Fruit fly (Drosophila melanogaster) whole organism, embryonic: ENCODE measurements around the gene parvin.
A peak's percentile ranks its signal among the peaks of the same experiment; 100 is the strongest.

Experiments
- BtbVII ChIP-seq: fragments of 200-800 bp; sonication (Bioruptor generic); optimal IDR thresholded peaks from 3 replicates; lab custom pipeline; 2017; ENCODE audit warnings: missing biosample characterization, mild to moderate bottlenecking, missing genetic modification characterization
- CG10209 ChIP-seq: fragments of 200-800 bp; sonication (Bioruptor generic); optimal IDR thresholded peaks from 3 replicates; lab custom pipeline; 2017; ENCODE audit warnings: missing biosample characterization, mild to moderate bottlenecking, missing genetic modification characterization, missing genetic modification reagents
- CG10267 ChIP-seq: fragments of 200-800 bp; sonication (Bioruptor generic); optimal IDR thresholded peaks from 2 replicates; lab custom pipeline; 2018; ENCODE audit warnings: missing biosample characterization, mild to moderate bottlenecking, missing genetic modification characterization, moderate library complexity
- CG11560 ChIP-seq: fragments of 200-800 bp; sonication (Bioruptor generic); IDR thresholded peaks from 3 replicates; pipeline ENCODE4 v1.3.6; 2022; ENCODE audit warnings: missing biosample characterization, missing genetic modification characterization
- CG12071 ChIP-seq: fragments of 200-800 bp; sonication (Bioruptor generic); optimal IDR thresholded peaks from 3 replicates; lab custom pipeline; 2018; ENCODE audit warnings: missing biosample characterization, mild to moderate bottlenecking, missing genetic modification characterization
- CG1233 ChIP-seq: fragments of 200-800 bp; sonication (Bioruptor generic); optimal IDR thresholded peaks from 4 replicates; lab custom pipeline; 2018; ENCODE audit warnings: missing biosample characterization, mild to moderate bottlenecking, missing genetic modification characterization
- CG12391 ChIP-seq: fragments of 200-800 bp; sonication (Bioruptor generic); optimal IDR thresholded peaks from 3 replicates; lab custom pipeline; 2018; ENCODE audit warnings: missing biosample characterization, mild to moderate bottlenecking, missing genetic modification characterization, moderate library complexity
- CG13894 ChIP-seq: fragments of 200-800 bp; sonication (Bioruptor generic); optimal IDR thresholded peaks from 3 replicates; lab custom pipeline; 2018; ENCODE audit warnings: missing biosample characterization, mild to moderate bottlenecking, missing genetic modification characterization, moderate library complexity
- CG1529 ChIP-seq: fragments of 200-800 bp; sonication (Bioruptor generic); optimal IDR thresholded peaks from 3 replicates; lab custom pipeline; 2018; ENCODE audit warnings: missing biosample characterization, missing genetic modification characterization
- CG1647 ChIP-seq: fragments of 200-800 bp; sonication (Bioruptor generic); optimal IDR thresholded peaks from 3 replicates; lab custom pipeline; 2016; ENCODE audit warnings: missing biosample characterization, missing genetic modification characterization
- CG17328 ChIP-seq: fragments of 200-800 bp; sonication (Bioruptor generic); IDR thresholded peaks from 2 replicates; pipeline ENCODE4 v1.3.6; 2022; ENCODE audit warnings: missing biosample characterization, missing genetic modification characterization
- CG17612 ChIP-seq: fragments of 200-800 bp; sonication (Bioruptor generic); IDR thresholded peaks from 2 replicates; pipeline ENCODE4 v1.3.6; 2022; ENCODE audit warnings: missing biosample characterization, missing genetic modification characterization
- CG18764 ChIP-seq: fragments of 200-800 bp; sonication (Bioruptor generic); optimal IDR thresholded peaks from 3 replicates; lab custom pipeline; 2016; ENCODE audit warnings: missing biosample characterization, missing genetic modification characterization
- CG2199 ChIP-seq: fragments of 200-800 bp; sonication (Bioruptor generic); IDR thresholded peaks from 3 replicates; pipeline ENCODE4 v1.3.6; 2022; ENCODE audit warnings: missing biosample characterization, missing genetic modification characterization
- CG2712 ChIP-seq: fragments of 200-800 bp; optimal IDR thresholded peaks from 3 replicates; lab custom pipeline; 2019; ENCODE audit warnings: missing biosample characterization, mild to moderate bottlenecking, missing genetic modification characterization, moderate library complexity
- CG31388 ChIP-seq: fragments of 200-800 bp; sonication (Bioruptor generic); optimal IDR thresholded peaks from 2 replicates; lab custom pipeline; 2016; ENCODE audit warnings: missing biosample characterization, missing genetic modification characterization
- CG6175 ChIP-seq: fragments of 200-800 bp; sonication (Bioruptor generic); IDR thresholded peaks from 3 replicates; pipeline ENCODE4 v1.3.6; 2022; ENCODE audit warnings: missing biosample characterization, missing genetic modification characterization
- CG6813 ChIP-seq: fragments of 200-800 bp; sonication (Bioruptor generic); optimal IDR thresholded peaks from 2 replicates; lab custom pipeline; 2017; ENCODE audit warnings: missing biosample characterization, missing genetic modification characterization, mild to moderate bottlenecking, moderate library complexity, missing genetic modification reagents
- CG9932 ChIP-seq: fragments of 200-800 bp; sonication (Bioruptor generic); IDR thresholded peaks from 2 replicates; pipeline ENCODE4 v1.3.6; 2022; ENCODE audit warnings: missing biosample characterization, missing genetic modification characterization
- Camta ChIP-seq: fragments of 200-800 bp; sonication (Bioruptor generic); optimal IDR thresholded peaks from 2 replicates; lab custom pipeline; 2016; ENCODE audit warnings: missing biosample characterization, missing genetic modification characterization
- D ChIP-seq, 2 experiments: fragments of 200-800 bp in 1 of 2; fragments of >200 bp in 1 of 2; sonication (Bioruptor generic) in 1 of 2; optimal IDR thresholded peaks; 2 replicates in 1 of 2; 3 replicates in 1 of 2; lab custom pipeline; 2017; ENCODE audit warnings: mild to moderate bottlenecking in 1 of 2, missing biosample characterization in 1 of 2, missing genetic modification characterization in 1 of 2, missing genetic modification reagents in 1 of 2
- Dfd ChIP-seq, 2 experiments: fragments of >200 bp; optimal IDR thresholded peaks; 2 replicates each; lab custom pipeline; 2017; ENCODE audit warnings: missing biosample characterization in 2 of 2, missing genetic modification characterization in 2 of 2
- Dip2 ChIP-seq: fragments of 200-800 bp; sonication (Bioruptor generic); IDR thresholded peaks from 2 replicates; pipeline ENCODE4 v1.3.6; 2022; ENCODE audit warnings: missing biosample characterization, missing genetic modification characterization
- Doc2 ChIP-seq: fragments of 200-800 bp; sonication (Bioruptor generic); IDR thresholded peaks from 2 replicates; pipeline ENCODE4 v1.3.6; 2022; ENCODE audit warnings: missing biosample characterization, missing genetic modification characterization
- E2f2 ChIP-seq: fragments of 200-800 bp; sonication (Bioruptor generic); IDR thresholded peaks from 2 replicates; pipeline ENCODE4 v1.3.6; 2022; ENCODE audit warnings: missing biosample characterization, missing genetic modification characterization
- Hand ChIP-seq: fragments of 200-800 bp; sonication (Bioruptor generic); optimal IDR thresholded peaks from 2 replicates; lab custom pipeline; 2017; ENCODE audit warnings: mild to moderate bottlenecking, missing biosample characterization, missing genetic modification reagents, missing genetic modification characterization
- Sox100B ChIP-seq: fragments of 200-800 bp; sonication (Bioruptor generic); optimal IDR thresholded peaks from 3 replicates; lab custom pipeline; 2018; ENCODE audit warnings: missing biosample characterization, mild to moderate bottlenecking, missing genetic modification characterization
- Usf ChIP-seq: fragments of 200-800 bp; sonication (Bioruptor generic); optimal IDR thresholded peaks from 2 replicates; lab custom pipeline; 2017; ENCODE audit warnings: missing genotype, missing biosample characterization, missing genetic modification characterization
- Xbp1 ChIP-seq: fragments of 200-800 bp; sonication (Bioruptor generic); optimal IDR thresholded peaks from 3 replicates; lab custom pipeline; 2016; ENCODE audit warnings: missing biosample characterization, mild to moderate bottlenecking, missing genetic modification characterization
- Xrp1 ChIP-seq: fragments of 200-800 bp; sonication (Bioruptor generic); IDR thresholded peaks from 2 replicates; pipeline ENCODE4 v1.3.6; 2022; ENCODE audit warnings: missing biosample characterization, missing genetic modification characterization
- ab ChIP-seq: fragments of 200-800 bp; sonication (Bioruptor generic); optimal IDR thresholded peaks from 2 replicates; lab custom pipeline; 2016; ENCODE audit warnings: missing biosample characterization, missing genetic modification characterization
- amos ChIP-seq: fragments of 200-800 bp; sonication (Bioruptor generic); IDR thresholded peaks from 2 replicates; pipeline ENCODE4 v1.3.6; 2022; ENCODE audit warnings: missing biosample characterization, missing genetic modification characterization; ENCODE audit not compliant: partially characterized antibody
- cad ChIP-seq: fragments of >200 bp; optimal IDR thresholded peaks from 2 replicates; lab custom pipeline; 2017; ENCODE audit warnings: missing biosample characterization, missing genetic modification characterization
- dan ChIP-seq: fragments of 200-800 bp; sonication (Bioruptor generic); IDR thresholded peaks from 2 replicates; pipeline ENCODE4 v1.3.6; 2022; ENCODE audit warnings: missing biosample characterization, missing genetic modification characterization
- dmrt11E ChIP-seq: fragments of 200-800 bp; sonication (Bioruptor generic); optimal IDR thresholded peaks from 3 replicates; lab custom pipeline; 2018; ENCODE audit warnings: missing biosample characterization, mild to moderate bottlenecking, missing genetic modification characterization, moderate library complexity
- dysf ChIP-seq: fragments of 200-800 bp; sonication (Bioruptor generic); IDR thresholded peaks from 3 replicates; pipeline ENCODE4 v1.3.6; 2022; ENCODE audit warnings: missing biosample characterization, missing genetic modification characterization
- grn ChIP-seq: fragments of 200-800 bp; sonication (Bioruptor generic); optimal IDR thresholded peaks from 3 replicates; lab custom pipeline; 2017; ENCODE audit warnings: missing biosample characterization, missing genetic modification characterization
- hbn ChIP-seq: fragments of 200-800 bp; sonication (Bioruptor generic); IDR thresholded peaks from 2 replicates; pipeline ENCODE4 v1.3.6; 2022; ENCODE audit warnings: missing biosample characterization, missing genetic modification characterization; ENCODE audit not compliant: partially characterized antibody
- hth ChIP-seq: fragments of >200 bp; optimal IDR thresholded peaks from 2 replicates; lab custom pipeline; 2017; ENCODE audit warnings: inconsistent platforms
- kah ChIP-seq: fragments of 200-800 bp; sonication (Bioruptor generic); optimal IDR thresholded peaks from 2 replicates; lab custom pipeline; 2018; ENCODE audit warnings: missing biosample characterization, mild to moderate bottlenecking, missing genetic modification characterization
- oc ChIP-seq: fragments of 200-800 bp; sonication (Bioruptor generic); optimal IDR thresholded peaks from 2 replicates; lab custom pipeline; 2018; ENCODE audit warnings: missing biosample characterization, mild to moderate bottlenecking, missing genetic modification characterization, moderate library complexity
- pb ChIP-seq: fragments of 200-800 bp; sonication (Bioruptor generic); optimal IDR thresholded peaks from 3 replicates; lab custom pipeline; 2016; ENCODE audit warnings: missing biosample characterization, missing genetic modification characterization
- row ChIP-seq: fragments of 200-800 bp; sonication (Bioruptor generic); IDR thresholded peaks from 3 replicates; pipeline ENCODE4 v1.3.6; 2022; ENCODE audit warnings: missing biosample characterization, missing genetic modification characterization
- tll ChIP-seq, 2 experiments: fragments of 200-800 bp in 1 of 2; fragments of >200 bp in 1 of 2; sonication (Bioruptor generic) in 1 of 2; optimal IDR thresholded peaks; 2 replicates each; lab custom pipeline; 2017 to 2019; ENCODE audit warnings: missing biosample characterization in 2 of 2, missing genetic modification characterization in 2 of 2, mild to moderate bottlenecking in 1 of 2, moderate library complexity in 1 of 2
- ttk ChIP-seq: fragments of 200-800 bp; sonication (Bioruptor generic); IDR thresholded peaks from 2 replicates; pipeline ENCODE4 v2.1.2; 2022; ENCODE audit warnings: missing biosample characterization, missing genetic modification characterization
- twi ChIP-seq: fragments of 200-800 bp; optimal IDR thresholded peaks from 2 replicates; lab custom pipeline; 2019; ENCODE audit warnings: missing biosample characterization, mild to moderate bottlenecking, missing genetic modification characterization, moderate library complexity
- vfl ChIP-seq: fragments of 200-800 bp; sonication (Bioruptor generic); optimal IDR thresholded peaks from 2 replicates; lab custom pipeline; 2016; ENCODE audit warnings: missing biosample characterization, missing genetic modification characterization
- wek ChIP-seq: fragments of 200-800 bp; sonication (Bioruptor generic); optimal IDR thresholded peaks from 3 replicates; lab custom pipeline; 2018; ENCODE audit warnings: missing biosample characterization, mild to moderate bottlenecking, missing genetic modification characterization, moderate library complexity
- zen ChIP-seq: fragments of 200-800 bp; sonication (Bioruptor generic); optimal IDR thresholded peaks from 3 replicates; lab custom pipeline; 2018; ENCODE audit warnings: missing biosample characterization, mild to moderate bottlenecking, missing genetic modification characterization, moderate library complexity
- zf30C ChIP-seq: fragments of 200-800 bp; sonication (Bioruptor generic); optimal IDR thresholded peaks from 3 replicates; lab custom pipeline; 2018; ENCODE audit warnings: missing biosample characterization, mild to moderate bottlenecking, missing genetic modification characterization

The parvin gene

DNA sequence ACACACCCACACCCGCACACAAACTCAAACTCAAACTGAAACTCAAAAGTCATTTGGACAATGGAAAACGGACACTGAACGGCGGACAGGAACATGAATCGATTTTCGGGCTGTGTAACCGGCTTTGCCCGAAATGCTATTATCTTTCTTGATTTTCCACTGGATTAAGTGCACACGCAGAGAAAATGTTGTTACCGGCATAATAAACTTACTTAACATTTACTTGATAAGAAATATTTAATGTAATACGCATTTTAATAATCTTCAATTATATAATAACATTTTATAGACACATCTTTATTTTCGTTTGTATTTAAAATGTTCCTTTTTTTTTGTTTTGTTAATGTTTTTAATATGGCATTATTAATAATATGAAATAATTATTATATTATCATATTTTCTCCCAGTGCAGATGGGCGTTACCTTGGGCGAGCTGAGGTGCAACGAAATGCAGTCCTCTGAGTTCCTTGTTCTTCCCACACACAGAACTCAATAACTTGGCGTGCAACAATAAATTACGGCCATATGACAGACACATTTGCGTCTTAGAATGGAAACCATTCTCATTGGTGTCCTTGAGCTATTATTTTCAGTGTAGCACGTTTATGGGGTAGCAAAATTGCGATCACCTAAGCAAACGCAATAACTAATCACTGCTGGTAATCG, 19.1 kb downstream of the parvin start, which contains the start of gene CG12702 (continued):
- TF ChIP-seq CG12391 (tag; lab: Kevin White, UChicago) (no peak), dan (GFP tag; lab: Robert Waterston, UW) (no peak), pb (GFP tag; lab: Kevin White, UChicago) (no peak), ttk (GFP tag; lab: Robert Waterston, UW) (no peak), cad (GFP tag; lab: Kevin White, UChicago) (no peak), Camta (GFP tag; lab: Kevin White, UChicago) (no peak), Xrp1 (GFP tag; lab: Robert Waterston, UW) (peak; percentile 41; the same call in 1 of the 2 replicates), D (optimal IDR thresholded peaks at IDR 0.05; lab: Kevin White, UChicago) (no peak), D (GFP tag; optimal IDR thresholded peaks at IDR 0.05; lab: Kevin White, UChicago) (no peak), row (GFP tag; lab: Robert Waterston, UW) (0 out of 3 replicates have a peak, but pooled peaks have one; percentile 8), BtbVII (GFP tag; lab: Kevin White, UChicago) (no peak), CG6175 (GFP tag; lab: Robert Waterston, UW) (no peak), twi (tag; lab: Kevin White, UChicago) (peak; percentile 75), Xbp1 (GFP tag; lab: Kevin White, UChicago) (no peak), CG13894 (tag; lab: Kevin White, UChicago) (no peak), kah (GFP tag; lab: Kevin White, UChicago) (no peak), hth (no peak), dmrt11E (tag; lab: Kevin White, UChicago) (peak; percentile 68), zen (tag; lab: Kevin White, UChicago) (peak; percentile 72), wek (GFP tag; lab: Kevin White, UChicago) (no peak), E2f2 (GFP tag; lab: Robert Waterston, UW) (no peak), CG31388 (GFP tag; lab: Kevin White, UChicago) (no peak), CG2199 (GFP tag; lab: Robert Waterston, UW) (0 out of 3 replicates have a peak, but pooled peaks have one; percentile 50), CG17328 (GFP tag; lab: Robert Waterston, UW) (no peak), oc (tag; lab: Kevin White, UChicago) (peak; percentile 46), zf30C (GFP tag; lab: Kevin White, UChicago) (peak; percentile 92), ab (no peak), vfl (GFP tag; lab: Kevin White, UChicago) (no peak), CG10267 (tag; lab: Kevin White, UChicago) (peak; percentile 5), CG10209 (GFP tag; lab: Kevin White, UChicago) (no peak), Dfd (GFP tag; optimal IDR thresholded peaks at IDR 0.05; lab: Kevin White, UChicago) (no peak), CG18764 (GFP tag; lab: Kevin White, UChicago) (no peak), CG17612 (no peak), Doc2 (GFP tag; lab: Robert Waterston, UW) (no peak), CG1529 (GFP tag; lab: Kevin White, UChicago) (no peak), tll (GFP tag; optimal IDR thresholded peaks at IDR 0.05; lab: Kevin White, UChicago) (peak in 1 of 2 experiments; percentile 79), amos (no peak), Usf (no peak), grn (no peak), hbn (GFP tag; lab: Robert Waterston, UW) (no peak), CG2712 (tag; lab: Kevin White, UChicago) (peak; percentile 34), Sox100B (GFP tag; lab: Kevin White, UChicago) (no peak), CG11560 (tag; lab: Robert Waterston, UW) (no peak), Hand (GFP tag; lab: Kevin White, UChicago) (no peak), Dip2 (GFP tag; lab: Robert Waterston, UW) (no peak), CG12071 (GFP tag; lab: Kevin White, UChicago) (no peak), CG6813 (GFP tag; lab: Kevin White, UChicago) (no peak), CG1233 (GFP tag; lab: Kevin White, UChicago) (no peak), CG9932 (no peak), CG1647 (GFP tag; lab: Kevin White, UChicago) (no peak), dysf (GFP tag; lab: Robert Waterston, UW) (no peak)
